Worm (Caenorhabditis elegans) whole organism, L2 larva: ENCODE results near the gene fbxb-22.
A peak's percentile ranks its signal among the peaks of the same experiment; 100 is the strongest.

ENCODE experiments used
- C34F6.9 ChIP-seq: fragments of 150-350 bp; optimal IDR thresholded peaks from 2 replicates; lab custom pipeline; 2014; ENCODE audit warnings: missing biosample characterization, missing genetic modification characterization
- F13H6.1 ChIP-seq: sonication (generic microtip); optimal IDR thresholded peaks from 2 replicates; lab custom pipeline; 2016; ENCODE audit warnings: missing genetic modification characterization, missing compliant biosample characterization
- R02D3.7 ChIP-seq: fragments of 150-350 bp; optimal IDR thresholded peaks from 2 replicates; lab custom pipeline; 2014; ENCODE audit warnings: missing biosample characterization, missing genetic modification characterization
- Y55F3AM.14 ChIP-seq: fragments of 200-800 bp; sonication (Bioruptor generic); optimal IDR thresholded peaks from 2 replicates; lab custom pipeline; 2018; ENCODE audit warnings: mild to moderate bottlenecking, missing genetic modification characterization, missing compliant biosample characterization
- ZK546.5 ChIP-seq: sonication (generic microtip); optimal IDR thresholded peaks from 2 replicates; lab custom pipeline; 2017; ENCODE audit warnings: missing biosample characterization, missing genetic modification characterization
- alr-1 ChIP-seq: fragments of 150-350 bp; optimal IDR thresholded peaks from 2 replicates; lab custom pipeline; 2014; ENCODE audit warnings: missing biosample characterization, missing genetic modification characterization
- aly-2 ChIP-seq: fragments of 150-350 bp; optimal IDR thresholded peaks from 2 replicates; lab custom pipeline; 2014; ENCODE audit warnings: missing biosample characterization, missing genetic modification characterization
- ama-1 ChIP-seq: fragments of 150-350 bp; optimal IDR thresholded peaks from 2 replicates; lab custom pipeline; 2018; ENCODE audit warnings: inconsistent platforms
- blmp-1 ChIP-seq: sonication (generic microtip); optimal IDR thresholded peaks from 2 replicates; lab custom pipeline; 2017; ENCODE audit warnings: missing genetic modification characterization, mild to moderate bottlenecking, missing compliant biosample characterization, antibody characterized with exemption, moderate library complexity; ENCODE audit not compliant: insufficient read depth
- ceh-16 ChIP-seq: fragments of 150-350 bp; optimal IDR thresholded peaks from 2 replicates; lab custom pipeline; 2014; ENCODE audit warnings: missing biosample characterization, missing genetic modification characterization
- ceh-82 ChIP-seq: fragments of 150-350 bp; optimal IDR thresholded peaks from 2 replicates; lab custom pipeline; 2014; ENCODE audit warnings: missing biosample characterization, missing genetic modification characterization
- crh-2 ChIP-seq: sonication (generic microtip); optimal IDR thresholded peaks from 2 replicates; lab custom pipeline; 2017; ENCODE audit warnings: missing biosample characterization, missing genetic modification characterization
- dmd-4 ChIP-seq: sonication (generic microtip); optimal IDR thresholded peaks from 2 replicates; lab custom pipeline; 2017; ENCODE audit warnings: missing biosample characterization, missing genetic modification characterization
- egl-27 ChIP-seq: sonication (generic microtip); optimal IDR thresholded peaks from 3 replicates; lab custom pipeline; 2017; ENCODE audit warnings: missing biosample characterization, missing genetic modification reagents, missing genetic modification characterization
- elt-1 ChIP-seq: fragments of 150-350 bp; optimal IDR thresholded peaks from 2 replicates; lab custom pipeline; 2014; ENCODE audit warnings: missing biosample characterization, missing genetic modification characterization
- elt-3 ChIP-seq: sonication (generic microtip); optimal IDR thresholded peaks from 2 replicates; lab custom pipeline; 2017; ENCODE audit warnings: missing biosample characterization, missing genetic modification characterization
- fos-1 ChIP-seq: fragments of 150-350 bp; optimal IDR thresholded peaks from 2 replicates; lab custom pipeline; 2014; ENCODE audit warnings: missing biosample characterization, missing genetic modification characterization
- gmeb-1 ChIP-seq: fragments of 150-350 bp; optimal IDR thresholded peaks from 2 replicates; lab custom pipeline; 2014; ENCODE audit warnings: missing biosample characterization, missing genetic modification characterization
- lin-11 ChIP-seq: fragments of 150-350 bp; sonication (generic microtip); optimal IDR thresholded peaks from 2 replicates; lab custom pipeline; 2014; ENCODE audit warnings: missing biosample characterization, missing genetic modification characterization, inconsistent platforms, mixed read lengths
- lin-13 ChIP-seq: fragments of 150-350 bp; optimal IDR thresholded peaks from 2 replicates; lab custom pipeline; 2014; ENCODE audit warnings: missing biosample characterization, missing genetic modification reagents, missing genetic modification characterization
- lin-39 ChIP-seq: fragments of 150-350 bp; optimal IDR thresholded peaks from 2 replicates; lab custom pipeline; 2014; ENCODE audit warnings: missing biosample characterization, missing genetic modification reagents, missing genetic modification characterization
- lsy-2 ChIP-seq, 2 experiments: fragments of 150-350 bp in 1 of 2; sonication (generic microtip) in 1 of 2; optimal IDR thresholded peaks; 2 replicates each; lab custom pipeline; 2014 to 2017; ENCODE audit warnings: missing biosample characterization in 2 of 2, missing genetic modification characterization in 2 of 2
- mab-5 ChIP-seq: fragments of 150-350 bp; optimal IDR thresholded peaks from 2 replicates; lab custom pipeline; 2014; ENCODE audit warnings: missing biosample characterization, missing genetic modification characterization
- mbf-1 ChIP-seq: sonication (generic microtip); optimal IDR thresholded peaks from 2 replicates; lab custom pipeline; 2017; ENCODE audit warnings: missing biosample characterization, missing genetic modification characterization
- mdl-1 ChIP-seq, 2 experiments: fragments of 150-350 bp in 1 of 2; sonication (generic microtip) in 1 of 2; optimal IDR thresholded peaks; 2 replicates each; lab custom pipeline; 2017; ENCODE audit warnings: missing biosample characterization in 2 of 2, missing genetic modification characterization in 2 of 2
- nhr-10 ChIP-seq: sonication (generic microtip); optimal IDR thresholded peaks from 2 replicates; lab custom pipeline; 2017; ENCODE audit warnings: missing biosample characterization, missing genetic modification characterization
- nhr-11 ChIP-seq: fragments of 150-350 bp; optimal IDR thresholded peaks from 2 replicates; lab custom pipeline; 2014; ENCODE audit warnings: missing biosample characterization, missing genetic modification characterization
- nhr-12 ChIP-seq: fragments of 150-350 bp; optimal IDR thresholded peaks from 2 replicates; lab custom pipeline; 2014; ENCODE audit warnings: missing biosample characterization, missing genetic modification characterization
- nhr-129 ChIP-seq: fragments of 150-350 bp; optimal IDR thresholded peaks from 2 replicates; lab custom pipeline; 2014; ENCODE audit warnings: missing biosample characterization, missing genetic modification characterization
- nhr-21 ChIP-seq: fragments of 150-350 bp; optimal IDR thresholded peaks from 2 replicates; lab custom pipeline; 2014; ENCODE audit warnings: missing biosample characterization, missing genetic modification characterization
- nhr-23 ChIP-seq: fragments of 150-350 bp; optimal IDR thresholded peaks from 2 replicates; lab custom pipeline; 2014; ENCODE audit warnings: missing biosample characterization, missing genetic modification reagents, missing genetic modification characterization
- nhr-237 ChIP-seq: fragments of 150-350 bp; optimal IDR thresholded peaks from 2 replicates; lab custom pipeline; 2014; ENCODE audit warnings: missing biosample characterization, missing genetic modification characterization
- nhr-25 ChIP-seq: fragments of 150-350 bp; sonication (generic microtip); optimal IDR thresholded peaks from 3 replicates; lab custom pipeline; 2014; ENCODE audit warnings: missing biosample characterization, missing genetic modification characterization
- nhr-6 ChIP-seq: fragments of 150-350 bp; optimal IDR thresholded peaks from 2 replicates; lab custom pipeline; 2014; ENCODE audit warnings: missing biosample characterization, missing genetic modification characterization
- nhr-77 ChIP-seq: fragments of 150-350 bp; optimal IDR thresholded peaks from 2 replicates; lab custom pipeline; 2014; ENCODE audit warnings: missing biosample characterization, missing genetic modification characterization
- peb-1 ChIP-seq: fragments of 150-350 bp; optimal IDR thresholded peaks from 2 replicates; lab custom pipeline; 2014; ENCODE audit warnings: missing biosample characterization, missing genetic modification characterization
- sem-4 ChIP-seq: fragments of 150-350 bp; optimal IDR thresholded peaks from 2 replicates; lab custom pipeline; 2014; ENCODE audit warnings: missing biosample characterization, missing genetic modification reagents, missing genetic modification characterization
- skn-1 ChIP-seq: sonication (generic microtip); optimal IDR thresholded peaks from 2 replicates; lab custom pipeline; 2017; ENCODE audit warnings: missing biosample characterization, missing genetic modification characterization
- sma-3 ChIP-seq: sonication (generic microtip); optimal IDR thresholded peaks from 2 replicates; lab custom pipeline; 2016; ENCODE audit warnings: missing genetic modification reagents, missing genetic modification characterization, missing compliant biosample characterization
- sma-9 ChIP-seq, 2 experiments: fragments of 150-350 bp in 1 of 2; sonication (generic microtip) in 1 of 2; optimal IDR thresholded peaks; 2 replicates each; lab custom pipeline; 2014 to 2016; ENCODE audit warnings: missing genetic modification characterization in 2 of 2, mild to moderate bottlenecking in 1 of 2, missing biosample characterization in 1 of 2, missing compliant biosample characterization in 1 of 2, missing genetic modification reagents in 1 of 2, moderate library complexity in 1 of 2
- snpc-4 ChIP-seq: fragments of 150-350 bp; optimal IDR thresholded peaks from 2 replicates; lab custom pipeline; 2014; ENCODE audit warnings: missing biosample characterization, missing genetic modification characterization
- unc-39 ChIP-seq: fragments of 150-350 bp; optimal IDR thresholded peaks from 2 replicates; lab custom pipeline; 2014; ENCODE audit warnings: missing biosample characterization, missing genetic modification characterization
- unc-55 ChIP-seq: fragments of 150-350 bp; sonication (generic microtip); optimal IDR thresholded peaks from 3 replicates; lab custom pipeline; 2014; ENCODE audit warnings: missing biosample characterization, missing genetic modification reagents, missing genetic modification characterization
- unc-62 ChIP-seq: fragments of 150-350 bp; optimal IDR thresholded peaks from 2 replicates; lab custom pipeline; 2014; ENCODE audit warnings: missing biosample characterization, missing genetic modification reagents, missing genetic modification characterization
- zag-1 ChIP-seq: fragments of 150-350 bp; optimal IDR thresholded peaks from 2 replicates; lab custom pipeline; 2014; ENCODE audit warnings: missing biosample characterization, missing genetic modification characterization
- ztf-1 ChIP-seq: fragments of 200-800 bp; sonication (Bioruptor generic); conservative IDR thresholded peaks from 2 replicates; pipeline ENCODE4 v1.3.6; 2022; ENCODE audit warnings: missing genetic modification characterization, missing compliant biosample characterization
- ztf-11 ChIP-seq: sonication (generic microtip); optimal IDR thresholded peaks from 2 replicates; lab custom pipeline; 2017; ENCODE audit warnings: missing biosample characterization, missing genetic modification characterization
- ztf-4 ChIP-seq: fragments of 150-350 bp; optimal IDR thresholded peaks from 2 replicates; lab custom pipeline; 2014; ENCODE audit warnings: missing biosample characterization, missing genetic modification characterization

Gene fbxb-22

ce11 chrIII:11920187-11920785 lies 36.7 kb upstream of the fbxb-22 start, which contains the start of the genes ccf-1 and trap-4:
TSS of gene ccf-1 (minus strand) at chrIII:11920237.
TSS of gene trap-4 (plus strand) at chrIII:11920735.
- TF ChIP-seq unc-62 (GFP tag; lab: Kevin White, UChicago) = no peak
- TF ChIP-seq elt-3 (tag; lab: Kevin White, UChicago) = no peak
- peak; percentile 45 for TF ChIP-seq lin-11 (tag; lab: Kevin White, UChicago)
- peak; percentile 16 for TF ChIP-seq F13H6.1 (tag; lab: Kevin White, UChicago)
- TF ChIP-seq nhr-21 = peak; percentile 38
- no peak for TF ChIP-seq nhr-12 (tag; lab: Kevin White, UChicago)
- no peak for TF ChIP-seq zag-1 (tag; lab: Kevin White, UChicago)
- peak; percentile 52 for TF ChIP-seq ztf-4 (tag; lab: Kevin White, UChicago)
- TF ChIP-seq nhr-10 (tag; lab: Kevin White, UChicago) = no peak
- TF ChIP-seq ztf-11 = no peak
- TF ChIP-seq ceh-82 (tag; lab: Kevin White, UChicago) = no peak
- peak; percentile 31 to 85 for TF ChIP-seq lsy-2 (tag; optimal IDR thresholded peaks at IDR 0.05; lab: Kevin White, UChicago)
- peak; percentile 30 for TF ChIP-seq fos-1 (tag; lab: Kevin White, UChicago)
- no peak for TF ChIP-seq mbf-1 (tag; lab: Kevin White, UChicago)
- TF ChIP-seq sma-9 (GFP tag; optimal IDR thresholded peaks at IDR 0.05; lab: Kevin White, UChicago) = peak; percentile 6
- no peak for TF ChIP-seq sma-9 (tag; optimal IDR thresholded peaks at IDR 0.05; lab: Kevin White, UChicago)
- TF ChIP-seq lin-39 (tag; lab: Kevin White, UChicago) = no peak
- peak; percentile 7 for TF ChIP-seq sem-4 (tag; lab: Kevin White, UChicago)
- TF ChIP-seq nhr-237 (tag; lab: Kevin White, UChicago) = no peak
- TF ChIP-seq blmp-1 (tag; lab: Kevin White, UChicago) = no peak
- no peak for TF ChIP-seq ztf-1
- no peak for TF ChIP-seq nhr-77 (tag; lab: Kevin White, UChicago)
- TF ChIP-seq C34F6.9 (tag; lab: Kevin White, UChicago) = peak; percentile 68
- no peak for TF ChIP-seq ZK546.5
- no peak for TF ChIP-seq dmd-4 (tag; lab: Kevin White, UChicago)
- no peak for TF ChIP-seq mdl-1 (tag; optimal IDR thresholded peaks at IDR 0.05; lab: Kevin White, UChicago)
- TF ChIP-seq unc-55 = peak; percentile 80
- peak; percentile 58 for TF ChIP-seq nhr-129 (tag; lab: Kevin White, UChicago)
- peak; percentile 34 for TF ChIP-seq nhr-25 (tag; lab: Kevin White, UChicago)
- TF ChIP-seq snpc-4 (tag; lab: Kevin White, UChicago) = no peak
- TF ChIP-seq egl-27 (tag; lab: Kevin White, UChicago) = no peak
- TF ChIP-seq mab-5 = no peak
- no peak for TF ChIP-seq peb-1 (tag; lab: Kevin White, UChicago)
- no peak for TF ChIP-seq ceh-16 (tag; lab: Kevin White, UChicago)
- TF ChIP-seq crh-2 (tag; lab: Kevin White, UChicago) = peak; percentile 65
- peak; percentile 40 for TF ChIP-seq lin-13
- TF ChIP-seq sma-3 (GFP tag; lab: Kevin White, UChicago) = peak; percentile 49
- no peak for TF ChIP-seq R02D3.7 (tag; lab: Kevin White, UChicago)
- TF ChIP-seq unc-39 (tag; lab: Kevin White, UChicago) = no peak
- peak; percentile 48 for TF ChIP-seq gmeb-1
- TF ChIP-seq Y55F3AM.14 (GFP tag; lab: Kevin White, UChicago) = no peak
- TF ChIP-seq nhr-11 (tag; lab: Kevin White, UChicago) = no peak
- TF ChIP-seq nhr-23 (tag; lab: Kevin White, UChicago) = no peak
- no peak for TF ChIP-seq elt-1 (tag; lab: Kevin White, UChicago)
- no peak for TF ChIP-seq alr-1 (tag; lab: Kevin White, UChicago)
- no peak for TF ChIP-seq aly-2 (tag; lab: Kevin White, UChicago)
- peak; percentile 25 for TF ChIP-seq skn-1 (tag; lab: Kevin White, UChicago)
- TF ChIP-seq nhr-6 = no peak
- TF ChIP-seq ama-1 (lab: Kevin White, UChicago) = no peak
